Fruit fly (Drosophila melanogaster) whole organism: Measurements from ENCODE around the gene CG1246.

Source experiments
- CG8478 ChIP-seq: fragments of >200 bp; optimal IDR thresholded peaks from 2 replicates; lab custom pipeline; 2018; ENCODE audit warnings: inconsistent platforms
- EcR ChIP-seq, 2 experiments: fragments of >200 bp; optimal IDR thresholded peaks; 2 replicates each; lab custom pipeline; 2017; ENCODE audit warnings: missing biosample characterization in 2 of 2, missing genetic modification characterization in 2 of 2, missing genetic modification reagents in 2 of 2
- pan ChIP-seq: fragments of >200 bp; optimal IDR thresholded peaks from 2 replicates; lab custom pipeline; 2017
- psq ChIP-seq: fragments of >200 bp; optimal IDR thresholded peaks from 2 replicates; lab custom pipeline; 2017
- usp ChIP-seq: fragments of >200 bp; optimal IDR thresholded peaks from 2 replicates; lab custom pipeline; 2017; ENCODE audit warnings: missing biosample characterization, missing genetic modification characterization, mixed read lengths

DNA sequence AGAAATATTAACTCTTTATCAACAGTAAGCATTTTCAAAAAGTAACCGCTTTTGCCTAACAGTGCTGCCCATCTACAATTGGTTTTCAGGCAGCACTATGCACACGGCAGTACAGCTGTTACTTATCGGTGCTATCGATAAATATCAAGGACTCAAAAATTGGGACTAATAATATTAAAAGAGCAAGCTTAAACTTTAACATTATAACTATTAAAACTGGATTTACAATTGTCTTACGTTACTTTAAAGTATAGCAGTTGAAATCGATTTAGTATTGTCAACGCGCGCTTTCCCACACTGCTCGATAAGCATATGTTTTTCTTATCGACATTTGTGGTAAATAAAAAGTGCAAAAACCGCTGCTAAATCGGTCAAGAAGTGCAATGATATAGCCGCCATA lies 16.4 kb upstream of the CG1246 start, which contains the start of the genes CG42245 and MEP-1:
- TF ChIP-seq psq (lab: Kevin White, UChicago) (no peak), EcR (GFP tag; optimal IDR thresholded peaks at IDR 0.05; lab: Kevin White, UChicago) (no peak), CG8478 (lab: Kevin White, UChicago) (no peak), usp (GFP tag; lab: Kevin White, UChicago) (no peak), pan (lab: Kevin White, UChicago) (no peak)
